Worm (Caenorhabditis elegans) whole organism, young adult: Measurements from ENCODE around the gene F02C9.1.
A peak's percentile ranks its signal among the peaks of the same experiment; 100 is the strongest.

Experiments used
- F10E7.11 ChIP-seq: sonication (generic microtip); optimal IDR thresholded peaks from 2 replicates; lab custom pipeline; 2017; ENCODE audit warnings: mild to moderate bottlenecking, missing genetic modification characterization, moderate library complexity, missing compliant biosample characterization
- F23B12.7 ChIP-seq: sonication (generic microtip); optimal IDR thresholded peaks from 2 replicates; lab custom pipeline; 2017; ENCODE audit warnings: missing genetic modification characterization, mild to moderate bottlenecking, missing compliant biosample characterization, antibody characterized with exemption, moderate library complexity; ENCODE audit not compliant: insufficient read depth
- F37B4.10 ChIP-seq: fragments of 200-800 bp; sonication (Bioruptor generic); IDR thresholded peaks from 2 replicates; pipeline ENCODE4 v1.3.6; 2022; ENCODE audit warnings: missing genetic modification characterization, missing compliant biosample characterization
- F39B2.1 ChIP-seq: fragments of 200-800 bp; sonication (Bioruptor generic); IDR thresholded peaks from 2 replicates; pipeline ENCODE4 v1.3.6; 2022; ENCODE audit warnings: missing genetic modification reagents, missing genetic modification characterization, missing compliant biosample characterization
- F57C9.4 ChIP-seq: sonication (generic microtip); optimal IDR thresholded peaks from 2 replicates; lab custom pipeline; 2017; ENCODE audit warnings: mild to moderate bottlenecking, missing genetic modification characterization, missing compliant biosample characterization
- Y53F4B.3 ChIP-seq: fragments of 200-800 bp; sonication (Bioruptor generic); IDR thresholded peaks from 2 replicates; pipeline ENCODE4 v1.3.6; 2022; ENCODE audit warnings: missing genetic modification reagents, missing genetic modification characterization, missing compliant biosample characterization
- Y95B8A.8 ChIP-seq: fragments of 200-800 bp; sonication (Bioruptor generic); IDR thresholded peaks from 2 replicates; pipeline ENCODE4 v1.3.6; 2022; ENCODE audit warnings: missing genetic modification reagents, missing genetic modification characterization, missing compliant biosample characterization
- ZK185.1 ChIP-seq: sonication (generic microtip); optimal IDR thresholded peaks from 2 replicates; lab custom pipeline; 2016; ENCODE audit warnings: mild to moderate bottlenecking, missing genetic modification characterization, missing compliant biosample characterization; ENCODE audit not compliant: poor library complexity, severe bottlenecking
- akir-1 ChIP-seq: fragments of 200-800 bp; sonication (Bioruptor generic); optimal IDR thresholded peaks from 2 replicates; lab custom pipeline; 2018; ENCODE audit warnings: mild to moderate bottlenecking, missing genetic modification characterization, moderate library complexity, missing compliant biosample characterization
- aptf-3 ChIP-seq: fragments of 200-800 bp; sonication (Bioruptor generic); IDR thresholded peaks from 2 replicates; pipeline ENCODE4 v1.3.6; 2022; ENCODE audit warnings: missing genetic modification characterization, missing compliant biosample characterization
- attf-3 ChIP-seq: fragments of 200-800 bp; sonication (Bioruptor generic); conservative IDR thresholded peaks from 2 replicates; pipeline ENCODE4 v1.3.6; 2022; ENCODE audit warnings: missing genetic modification reagents, missing genetic modification characterization, missing compliant biosample characterization
- bed-1 ChIP-seq: fragments of 200-800 bp; sonication (Bioruptor generic); IDR thresholded peaks from 2 replicates; pipeline ENCODE4 v1.3.6; 2022; ENCODE audit warnings: missing genetic modification reagents, missing genetic modification characterization, missing compliant biosample characterization
- ceh-100 ChIP-seq: fragments of 200-800 bp; sonication (Bioruptor generic); IDR thresholded peaks from 2 replicates; pipeline ENCODE4 v1.3.6; 2022; ENCODE audit warnings: missing genetic modification reagents, missing genetic modification characterization, missing compliant biosample characterization
- ceh-40 ChIP-seq: fragments of 200-800 bp; sonication (Bioruptor generic); IDR thresholded peaks from 2 replicates; pipeline ENCODE4 v1.3.6; 2022; ENCODE audit warnings: missing genetic modification characterization, missing compliant biosample characterization
- dpl-1 ChIP-seq: fragments of 150-350 bp; optimal IDR thresholded peaks from 2 replicates; lab custom pipeline; 2014; ENCODE audit warnings: missing biosample characterization, missing genetic modification reagents, missing genetic modification characterization
- egrh-3 ChIP-seq: fragments of 200-800 bp; sonication (Bioruptor generic); IDR thresholded peaks from 2 replicates; pipeline ENCODE4 v1.3.6; 2022; ENCODE audit warnings: missing genetic modification reagents, missing genetic modification characterization, missing compliant biosample characterization
- gei-17 ChIP-seq: fragments of 200-800 bp; sonication (Bioruptor generic); optimal IDR thresholded peaks from 2 replicates; lab custom pipeline; 2018; ENCODE audit warnings: mild to moderate bottlenecking, missing genetic modification characterization, missing compliant biosample characterization
- hmg-20 ChIP-seq: fragments of 200-800 bp; sonication (Bioruptor generic); IDR thresholded peaks from 2 replicates; pipeline ENCODE4 v1.3.6; 2022; ENCODE audit warnings: missing genetic modification reagents, missing genetic modification characterization, missing compliant biosample characterization
- let-607 ChIP-seq, 2 experiments: fragments of 200-800 bp in 1 of 2; sonication (Bioruptor generic) in 1 of 2; sonication (generic microtip) in 1 of 2; optimal IDR thresholded peaks; 2 replicates each; lab custom pipeline; 2016 to 2018; ENCODE audit warnings: mild to moderate bottlenecking in 2 of 2, missing compliant biosample characterization in 2 of 2, missing genetic modification characterization in 2 of 2, moderate library complexity in 2 of 2, missing genotype in 1 of 2
- lir-1 ChIP-seq: fragments of 200-800 bp; sonication (Bioruptor generic); conservative IDR thresholded peaks from 2 replicates; pipeline ENCODE4 v1.3.6; 2022; ENCODE audit warnings: missing genetic modification reagents, missing genetic modification characterization, missing compliant biosample characterization
- mes-4 ChIP-seq: sonication (generic microtip); optimal IDR thresholded peaks from 2 replicates; lab custom pipeline; 2016; ENCODE audit warnings: missing genotype, missing genetic modification characterization, missing compliant biosample characterization
- nfya-2 ChIP-seq: fragments of 200-800 bp; sonication (Bioruptor generic); IDR thresholded peaks from 2 replicates; pipeline ENCODE4 v1.3.6; 2022; ENCODE audit warnings: missing genetic modification reagents, missing genetic modification characterization, missing compliant biosample characterization
- nhr-120 ChIP-seq: fragments of 200-800 bp; sonication (Bioruptor generic); IDR thresholded peaks from 2 replicates; pipeline ENCODE4 v1.3.6; 2022; ENCODE audit warnings: missing genetic modification characterization, missing compliant biosample characterization
- nhr-90 ChIP-seq: sonication (generic microtip); optimal IDR thresholded peaks from 2 replicates; lab custom pipeline; 2016; ENCODE audit warnings: missing genotype, mild to moderate bottlenecking, missing genetic modification characterization, missing compliant biosample characterization
- pbrm-1 ChIP-seq: fragments of 200-800 bp; sonication (Bioruptor generic); IDR thresholded peaks from 2 replicates; pipeline ENCODE4 v1.3.6; 2022; ENCODE audit warnings: missing genetic modification reagents, missing genetic modification characterization, missing compliant biosample characterization
- rcor-1 ChIP-seq: fragments of 200-800 bp; sonication (Bioruptor generic); IDR thresholded peaks from 2 replicates; pipeline ENCODE4 v1.3.6; 2022; ENCODE audit warnings: missing genetic modification reagents, missing genetic modification characterization, missing compliant biosample characterization
- repo-1 ChIP-seq: sonication (generic microtip); optimal IDR thresholded peaks from 2 replicates; lab custom pipeline; 2017; ENCODE audit warnings: mild to moderate bottlenecking, missing genetic modification characterization, missing compliant biosample characterization
- rpc-1 ChIP-seq, 2 experiments: fragments of 150-350 bp in 1 of 2; sonication (generic microtip) in 1 of 2; optimal IDR thresholded peaks; 2 replicates each; lab custom pipeline; 2014 to 2018; ENCODE audit warnings: missing biosample characterization in 1 of 2, missing genetic modification characterization in 1 of 2, missing genetic modification reagents in 1 of 2, missing genotype in 1 of 2
- snpc-4 ChIP-seq, 5 experiments: fragments of 150-350 bp in 1 of 5; sonication (generic microtip) in 4 of 5; optimal IDR thresholded peaks; 2 replicates each; lab custom pipeline; 2014 to 2018; ENCODE audit warnings: missing genetic modification characterization in 5 of 5, missing biosample characterization in 3 of 5, antibody characterized with exemption in 2 of 5, mild to moderate bottlenecking in 2 of 5, missing compliant biosample characterization in 2 of 5, missing genotype in 2 of 5, moderate library complexity in 2 of 5, missing genetic modification reagents in 1 of 5
- unc-130 ChIP-seq: sonication (generic microtip); optimal IDR thresholded peaks from 2 replicates; lab custom pipeline; 2016; ENCODE audit warnings: missing genetic modification reagents, missing genetic modification characterization, missing compliant biosample characterization
- zfh-2 ChIP-seq: fragments of 200-800 bp; sonication (Bioruptor generic); conservative IDR thresholded peaks from 2 replicates; pipeline ENCODE4 v1.3.6; 2022; ENCODE audit warnings: missing genetic modification reagents, missing genetic modification characterization, missing compliant biosample characterization
- ztf-28 ChIP-seq: fragments of 200-800 bp; sonication (Bioruptor generic); IDR thresholded peaks from 2 replicates; pipeline ENCODE4 v1.3.6; 2022; ENCODE audit warnings: missing genetic modification reagents, missing genetic modification characterization, missing compliant biosample characterization
- ztf-6 ChIP-seq: fragments of 200-800 bp; sonication (Bioruptor generic); IDR thresholded peaks from 2 replicates; pipeline ENCODE4 v1.3.6; 2022; ENCODE audit warnings: missing genetic modification reagents, missing genetic modification characterization, missing compliant biosample characterization

F02C9.1 gene

DNA sequence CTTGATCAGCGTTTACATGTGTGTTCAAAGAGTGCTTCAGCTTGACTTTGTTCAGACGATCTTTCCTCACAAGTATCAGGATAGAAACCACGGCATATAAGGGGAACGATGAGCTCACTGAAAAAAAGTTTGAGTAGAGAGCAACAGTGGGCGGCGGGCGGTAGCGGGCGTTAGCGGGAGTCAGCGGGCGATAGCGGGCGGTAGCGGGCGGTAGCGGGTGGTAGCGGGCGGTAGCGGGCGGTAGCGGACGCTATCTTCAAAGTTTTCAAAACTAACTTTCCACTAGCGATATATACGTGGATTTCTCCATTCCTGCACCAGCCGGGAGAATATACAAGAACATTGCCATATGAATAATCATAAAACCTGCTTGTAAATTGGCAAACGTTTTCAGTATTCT, 6.7 kb downstream of the F02C9.1 start:
- no peak for TF ChIP-seq unc-130 (GFP tag; lab: Kevin White, UChicago)
- no peak for TF ChIP-seq mes-4 (tag; lab: Kevin White, UChicago)
- no peak for TF ChIP-seq Y53F4B.3 (GFP tag; lab: Robert Waterston, UW)
- TF ChIP-seq zfh-2 (GFP tag; lab: Robert Waterston, UW): peak; percentile 87
- TF ChIP-seq ceh-40 (GFP tag; lab: Robert Waterston, UW): no peak
- TF ChIP-seq egrh-3: peak; percentile 81; the same call in 1 of the 2 replicates

DNA sequence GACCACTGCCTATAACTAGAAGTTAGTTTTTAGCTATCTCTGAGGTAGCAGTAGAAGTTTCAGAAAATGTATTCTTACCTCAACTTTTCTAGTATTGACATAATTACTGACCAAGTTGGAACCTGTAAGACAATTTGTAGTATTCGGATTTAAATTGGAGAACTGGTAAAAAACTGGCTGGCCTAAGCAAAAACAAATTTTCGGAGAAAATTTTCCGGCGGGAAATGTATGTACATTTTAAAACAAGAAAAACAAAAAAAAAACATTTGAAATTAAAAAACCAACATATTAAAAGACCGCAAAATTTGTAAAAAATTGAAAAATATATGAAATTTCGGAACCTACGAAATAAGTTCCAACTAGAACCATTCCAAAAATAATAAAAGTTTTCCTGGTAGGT, 8.4 kb downstream of the F02C9.1 start, which contains the start of gene srab-11:
Gene srab-11, minus strand, starts transcription at position 101 of the 400 bp plus-strand sequence.
- TF ChIP-seq akir-1 (no peak), nhr-120 (GFP tag; lab: Robert Waterston, UW) (no peak), pbrm-1 (GFP tag; lab: Robert Waterston, UW) (no peak), F57C9.4 (tag; lab: Kevin White, UChicago) (no peak), repo-1 (tag; lab: Kevin White, UChicago) (no peak)

DNA sequence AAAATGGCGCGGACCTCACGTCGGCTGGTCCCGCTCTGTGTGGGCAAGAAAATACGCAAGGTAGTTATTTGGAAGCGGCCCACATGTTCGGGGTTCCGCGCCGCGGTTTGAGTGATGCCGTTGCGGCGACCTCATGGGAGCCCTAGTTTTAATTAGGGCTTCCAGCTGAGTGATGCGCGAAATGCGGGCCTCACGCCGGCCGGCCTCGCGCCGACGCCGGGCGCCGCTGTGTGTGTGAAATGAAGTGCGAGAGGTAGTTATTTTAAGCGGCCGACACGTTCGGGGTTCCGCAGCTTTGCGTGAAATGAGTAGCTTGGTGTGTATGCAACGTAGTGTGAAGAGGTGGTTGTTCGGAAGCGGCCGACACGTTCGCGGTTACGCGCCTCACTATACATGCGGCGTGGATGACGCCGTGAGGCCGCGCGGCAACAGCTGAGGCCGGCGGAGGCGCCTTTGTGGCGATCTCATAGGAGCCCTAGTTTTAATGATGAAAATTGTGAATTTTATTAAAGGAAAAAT, 11.5 kb downstream of the F02C9.1 start:
- TF ChIP-seq ztf-6 (GFP tag; lab: Robert Waterston, UW) (no peak), nhr-90 (tag; lab: Kevin White, UChicago) (no peak), gei-17 (GFP tag; lab: Kevin White, UChicago) (no peak), snpc-4 (GFP tag; optimal IDR thresholded peaks at IDR 0.05; lab: Kevin White, UChicago) (no peak), snpc-4 (tag; optimal IDR thresholded peaks at IDR 0.05; lab: Kevin White, UChicago) (peak in 2 of 4 experiments; percentile 58 to 86), attf-3 (no peak), ceh-100 (GFP tag; lab: Robert Waterston, UW) (no peak), repo-1 (tag; lab: Kevin White, UChicago) (no peak), ztf-28 (GFP tag; lab: Robert Waterston, UW) (peak; percentile 40; the same call in 1 of the 2 replicates), egrh-3 (peak; percentile 39; the same call in 1 of the 2 replicates), let-607 (tag; optimal IDR thresholded peaks at IDR 0.05; lab: Kevin White, UChicago) (no peak), zfh-2 (GFP tag; lab: Robert Waterston, UW) (peak; percentile 89), F23B12.7 (tag; lab: Kevin White, UChicago) (no peak)

DNA sequence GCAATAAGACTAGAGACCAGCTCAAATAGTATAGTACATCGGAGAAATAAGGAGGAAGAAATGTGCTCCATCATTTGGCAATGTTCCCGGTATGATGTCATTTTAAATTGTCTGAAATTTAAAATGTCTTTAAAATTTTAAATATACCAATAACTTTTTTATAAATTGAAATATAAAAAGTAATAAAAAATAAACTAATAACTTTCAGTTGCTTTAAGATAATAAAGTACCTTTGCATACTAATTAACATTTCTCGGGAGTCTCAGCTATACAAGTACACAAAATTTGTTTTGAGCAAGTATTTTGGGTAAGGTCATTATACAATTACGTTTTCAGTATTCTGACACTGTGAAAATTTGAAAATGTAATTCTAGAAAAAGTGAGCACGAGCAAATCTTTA, 13.4 kb downstream of the F02C9.1 start, which contains the start of gene srab-6:
Gene srab-6, minus strand, starts transcription at position 101 of the 400 bp plus-strand sequence.
- TF ChIP-seq F10E7.11 (tag; lab: Kevin White, UChicago): no peak
- TF ChIP-seq F37B4.10 (GFP tag; lab: Robert Waterston, UW): no peak
- no peak for TF ChIP-seq lir-1
- TF ChIP-seq let-607 (tag; optimal IDR thresholded peaks at IDR 0.05; lab: Kevin White, UChicago): no peak
- TF ChIP-seq aptf-3: no peak
- TF ChIP-seq nfya-2: no peak
- no peak for TF ChIP-seq rcor-1
- TF ChIP-seq dpl-1: no peak
- no peak for TF ChIP-seq hmg-20 (GFP tag; lab: Robert Waterston, UW)
- TF ChIP-seq F39B2.1 (GFP tag; lab: Robert Waterston, UW): no peak
- TF ChIP-seq Y53F4B.3 (GFP tag; lab: Robert Waterston, UW): no peak
- TF ChIP-seq bed-1 (GFP tag; lab: Robert Waterston, UW): no peak
- no peak for TF ChIP-seq Y95B8A.8 (GFP tag; lab: Robert Waterston, UW)
- TF ChIP-seq F57C9.4 (tag; lab: Kevin White, UChicago): no peak
- no peak for TF ChIP-seq rpc-1 (optimal IDR thresholded peaks at IDR 0.05; lab: Kevin White, UChicago)
- TF ChIP-seq rpc-1 (tag; optimal IDR thresholded peaks at IDR 0.05; lab: Kevin White, UChicago): no peak
- TF ChIP-seq ZK185.1 (tag; lab: Kevin White, UChicago): no peak
